Worm (Caenorhabditis elegans): ENCODE data around the gene rcat-1.

ce11 chrIV:204998-205397, 50.2 kb downstream of the rcat-1 start, which contains the start of gene coa-1:
- TF ChIP-seq pbrm-1 (GFP tag; IDR thresholded peaks at IDR 0.05) (no peak), snpc-4 (GFP tag; optimal IDR thresholded peaks at IDR 0.05) (no peak), snpc-4 (tag; optimal IDR thresholded peaks at IDR 0.05) (no peak)
